Worm (Caenorhabditis elegans): ENCODE data around the gene F57B1.1.

Gene F57B1.1

ce11 chrV:13193488-13194042 is 1.9 kb downstream of the F57B1.1 start, which contains the start of gene sun-1 (continued):
- no peak for TF ChIP-seq tlf-1 (GFP tag; optimal IDR thresholded peaks at IDR 0.05)
- no peak for TF ChIP-seq ZK185.1 (tag; optimal IDR thresholded peaks at IDR 0.05; ENCODE audit: poor library complexity, severe bottlenecking)
- TF ChIP-seq C06A6.2 (GFP tag; conservative IDR thresholded peaks at IDR 0.05), result no peak
- TF ChIP-seq egl-18 (GFP tag; IDR thresholded peaks at IDR 0.05), result no peak
- no peak for TF ChIP-seq sea-2 (GFP tag; IDR thresholded peaks at IDR 0.05)
- no peak for TF ChIP-seq pha-4 (tag; optimal IDR thresholded peaks at IDR 0.05)
- no peak for TF ChIP-seq D2030.7 (GFP tag; IDR thresholded peaks at IDR 0.05)
- TF ChIP-seq ztf-28 (GFP tag; IDR thresholded peaks at IDR 0.05), result no peak
- TF ChIP-seq ztf-18 (tag; optimal IDR thresholded peaks at IDR 0.05), result no peak
- no peak for TF ChIP-seq let-526 (GFP tag; IDR thresholded peaks at IDR 0.05)
- no peak for TF ChIP-seq F55B11.4 (tag; optimal IDR thresholded peaks at IDR 0.05; ENCODE audit: borderline replicate concordance, insufficient read depth)
- TF ChIP-seq snpc-1.1 (tag; optimal IDR thresholded peaks at IDR 0.05; ENCODE audit: insufficient read depth), result no peak
- TF ChIP-seq F57A8.1 (GFP tag; optimal IDR thresholded peaks at IDR 0.05), result no peak

DNA sequence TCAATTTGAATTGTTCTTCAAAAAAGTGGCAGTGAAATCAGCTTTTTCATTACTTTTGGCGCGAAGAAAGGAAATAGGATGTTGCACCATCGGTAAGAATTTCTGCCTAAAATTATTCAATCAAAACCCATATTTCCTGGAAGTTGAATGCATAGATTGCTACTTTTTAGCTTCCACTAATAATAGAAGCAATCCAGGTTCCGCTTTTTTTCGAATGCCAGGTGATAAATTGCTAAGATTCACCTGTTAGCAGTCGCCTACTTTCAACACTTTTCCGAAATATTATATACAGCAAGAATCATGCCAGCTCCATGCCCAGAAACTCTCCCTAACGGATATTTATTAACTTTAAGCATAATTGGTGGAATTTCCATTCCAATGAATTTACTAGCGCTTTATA is 10.1 kb downstream of the F57B1.1 start, which contains the start of gene sri-6:
Gene sri-6, plus strand, starts transcription at position 301 of the 400 bp plus-strand sequence.
- TF ChIP-seq ceh-40 (GFP tag; IDR thresholded peaks at IDR 0.05) (no peak), lin-35 (GFP tag; optimal IDR thresholded peaks at IDR 0.05) (no peak)

DNA sequence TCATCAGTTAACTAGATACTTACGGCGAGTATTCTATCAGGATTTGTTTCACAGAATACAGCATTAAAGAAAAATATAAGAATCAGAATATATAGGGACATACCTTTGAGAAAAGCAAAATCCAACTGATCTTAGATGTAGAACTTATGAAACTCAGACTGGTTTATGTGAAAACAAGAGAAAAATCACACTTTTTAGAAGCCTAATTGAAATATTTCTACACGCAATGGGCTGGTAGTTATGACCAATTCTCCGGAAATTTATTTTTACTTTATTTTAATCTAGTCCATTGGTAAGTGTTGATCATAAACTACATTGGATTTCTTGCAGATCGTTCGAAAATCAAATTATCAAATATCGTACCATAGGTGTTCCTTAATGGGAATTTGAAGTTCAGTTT is 11.3 kb downstream of the F57B1.1 start, which contains the start of gene T09E8.4:
Gene T09E8.4, minus strand, starts transcription at position 101 of the 400 bp plus-strand sequence.
- TF ChIP-seq B0019.2 (GFP tag; conservative IDR thresholded peaks at IDR 0.05) (no peak), lin-40 (tag; optimal IDR thresholded peaks at IDR 0.05) (no peak), sea-2 (GFP tag; IDR thresholded peaks at IDR 0.05) (no peak), K12H6.12 (tag; optimal IDR thresholded peaks at IDR 0.05) (no peak), F37B4.10 (GFP tag; IDR thresholded peaks at IDR 0.05) (no peak), lin-54 (GFP tag; optimal IDR thresholded peaks at IDR 0.05) (no peak), F49E8.2 (tag; optimal IDR thresholded peaks at IDR 0.05; ENCODE audit: insufficient read depth) (no peak), dox-1 (GFP tag; IDR thresholded peaks at IDR 0.05) (no peak), attf-5 (GFP tag; optimal IDR thresholded peaks at IDR 0.05) (no peak), nfya-1 (tag; optimal IDR thresholded peaks at IDR 0.05; ENCODE audit: borderline replicate concordance, insufficient read depth) (no peak), sptf-2 (GFP tag; optimal IDR thresholded peaks at IDR 0.05) (no peak), Y53G8AR.9 (GFP tag; conservative IDR thresholded peaks at IDR 0.05) (no peak), nhr-90 (tag; optimal IDR thresholded peaks at IDR 0.05) (no peak), lsl-1 (GFP tag; optimal IDR thresholded peaks at IDR 0.05) (no peak), atf-7 (tag; optimal IDR thresholded peaks at IDR 0.05) (no peak)

- TF ChIP-seq lin-35 (GFP tag; optimal IDR thresholded peaks at IDR 0.05) (no peak), snpc-1.3 (tag; optimal IDR thresholded peaks at IDR 0.05; ENCODE audit: insufficient read depth) (no peak), ztf-3 (GFP tag; optimal IDR thresholded peaks at IDR 0.05) (no peak), F57C9.4 (tag; optimal IDR thresholded peaks at IDR 0.05) (no peak), lin-26 (GFP tag; IDR thresholded peaks at IDR 0.05) (no peak), ztf-6 (GFP tag; IDR thresholded peaks at IDR 0.05) (no peak), ztf-25 (GFP tag; IDR thresholded peaks at IDR 0.05) (no peak), nfya-1 (tag; optimal IDR thresholded peaks at IDR 0.05; ENCODE audit: borderline replicate concordance, insufficient read depth) (no peak), hrde-1 (tag; optimal IDR thresholded peaks at IDR 0.05; ENCODE audit: borderline replicate concordance) (no peak), nhr-120 (GFP tag; IDR thresholded peaks at IDR 0.05) (no peak)
Observed at ce11 chrV:13181450-13181849, 14.0 kb downstream of the F57B1.1 start.

All from whole organism, young adult.